Fruit fly (Drosophila melanogaster): ENCODE measurements around the gene CG7655.

Gene CG7655

DNA sequence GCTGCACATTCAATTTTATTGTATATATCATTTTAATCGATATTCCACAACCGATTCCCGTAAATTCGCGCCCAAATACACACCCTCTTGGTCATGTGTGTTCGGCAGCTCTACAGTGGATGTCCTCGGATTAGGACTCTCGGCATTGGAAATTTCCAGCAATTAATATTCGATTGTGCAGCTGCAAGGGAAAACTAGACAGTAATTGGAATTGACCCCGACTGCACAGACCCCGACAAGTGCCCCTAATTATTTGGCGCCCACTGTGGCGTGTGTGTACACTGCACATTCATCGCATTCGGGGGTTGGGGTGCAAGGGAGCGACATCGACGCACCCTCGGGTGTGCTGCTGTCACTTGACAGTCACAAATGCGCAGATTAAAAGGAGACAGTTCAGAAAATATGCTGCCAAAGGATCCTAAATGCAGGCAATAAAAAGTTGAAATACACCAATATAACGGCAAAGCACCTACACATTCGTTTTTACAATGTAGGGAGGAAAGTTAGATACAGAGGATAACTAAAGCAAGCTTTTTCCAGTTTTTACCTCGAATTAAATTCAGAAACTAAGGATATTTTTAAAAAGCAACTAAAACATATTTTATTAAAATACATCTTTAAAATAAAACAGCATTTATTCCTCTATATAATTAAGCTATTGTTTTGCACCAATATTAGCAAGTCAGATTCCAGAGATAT, 26.5 kb downstream of the CG7655 start (continued):
- TF ChIP-seq pan (optimal IDR thresholded peaks at IDR 0.05) (no peak), pan (GFP tag; optimal IDR thresholded peaks at IDR 0.05 in 1 of 2, IDR thresholded peaks at IDR 0.05 in 1 of 2) (peak in 1 of 2 experiments; percentile 33), CG1024 (GFP tag; IDR thresholded peaks at IDR 0.05) (no peak), sna (GFP tag; IDR thresholded peaks at IDR 0.05; ENCODE audit: partially characterized antibody) (no peak), H15 (GFP tag; IDR thresholded peaks at IDR 0.05) (0 out of 3 replicates have a peak, but pooled peaks have one; percentile 41), Asciz (GFP tag; optimal IDR thresholded peaks at IDR 0.05) (no peak), CG3281 (GFP tag; optimal IDR thresholded peaks at IDR 0.05) (no peak), Awh (GFP tag; IDR thresholded peaks at IDR 0.05) (peak; percentile 45; the same call in 1 of the 2 replicates), CG17328 (GFP tag; IDR thresholded peaks at IDR 0.05) (0 out of 2 replicates have a peak, but pooled peaks have one; percentile 13), CG15073 (GFP tag; optimal IDR thresholded peaks at IDR 0.05) (peak; percentile 24), cg (GFP tag; optimal IDR thresholded peaks at IDR 0.05) (no peak), tup (GFP tag; optimal IDR thresholded peaks at IDR 0.05) (no peak), C15 (GFP tag; IDR thresholded peaks at IDR 0.05) (no peak), pros (GFP tag; optimal IDR thresholded peaks at IDR 0.05) (peak; percentile 56), CG18599 (GFP tag; optimal IDR thresholded peaks at IDR 0.05) (peak; percentile 13), CG6813 (GFP tag; optimal IDR thresholded peaks at IDR 0.05) (no peak), CG2199 (GFP tag; IDR thresholded peaks at IDR 0.05) (0 out of 3 replicates have a peak, but pooled peaks have one; percentile 54), seq (GFP tag; IDR thresholded peaks at IDR 0.05) (0 out of 2 replicates have a peak, but pooled peaks have one; percentile 15), CG1603 (tag; optimal IDR thresholded peaks at IDR 0.05) (peak; percentile 35), chm (GFP tag; IDR thresholded peaks at IDR 0.05) (0 out of 2 replicates have a peak, but pooled peaks have one; percentile 20), CG10979 (tag; optimal IDR thresholded peaks at IDR 0.05) (peak; percentile 6), Xrp1 (GFP tag; IDR thresholded peaks at IDR 0.05) (0 out of 2 replicates have a peak, but pooled peaks have one; percentile 21), chif (GFP tag; optimal IDR thresholded peaks at IDR 0.05) (peak in 1 of 2 experiments; percentile 12), tll (GFP tag; optimal IDR thresholded peaks at IDR 0.05) (no peak), hkb (optimal IDR thresholded peaks at IDR 0.05) (no peak), hkb (GFP tag; IDR thresholded peaks at IDR 0.05) (no peak), stwl (tag; optimal IDR thresholded peaks at IDR 0.05) (no peak), inv (GFP tag; IDR thresholded peaks at IDR 0.05; ENCODE audit: partially characterized antibody) (no peak), Gug (GFP tag; IDR thresholded peaks at IDR 0.05) (peak; percentile 23; the same call in 2 of the 4 replicates), vvl (GFP tag; IDR thresholded peaks at IDR 0.05) (peak; percentile 28; the same call in 1 of the 2 replicates), slbo (GFP tag; IDR thresholded peaks at IDR 0.05) (0 out of 2 replicates have a peak, but pooled peaks have one; percentile 20), Med (GFP tag) (peak; percentile 62), CG4707 (GFP tag; optimal IDR thresholded peaks at IDR 0.05) (peak; percentile 18), CG11696 (GFP tag; IDR thresholded peaks at IDR 0.05) (peak; percentile 85), prd (optimal IDR thresholded peaks at IDR 0.05) (no peak), prd (GFP tag; IDR thresholded peaks at IDR 0.05) (peak; percentile 37; the same call in 2 of the 3 replicates), Blimp-1 (GFP tag; optimal IDR thresholded peaks at IDR 0.05) (no peak), ci (GFP tag; IDR thresholded peaks at IDR 0.05) (peak; percentile 60; the same call in 2 of the 3 replicates), onecut (GFP tag; IDR thresholded peaks at IDR 0.05) (0 out of 2 replicates have a peak, but pooled peaks have one; percentile 1), Optix (GFP tag; IDR thresholded peaks at IDR 0.05) (peak; percentile 39; the same call in 1 of the 3 replicates), CG18764 (GFP tag; optimal IDR thresholded peaks at IDR 0.05) (no peak), CG2129 (GFP tag; IDR thresholded peaks at IDR 0.05; ENCODE audit: partially characterized antibody) (no peak), lmd (GFP tag; IDR thresholded peaks at IDR 0.05) (0 out of 2 replicates have a peak, but pooled peaks have one; percentile 19), CG32767 (GFP tag; IDR thresholded peaks at IDR 0.05) (0 out of 2 replicates have a peak, but pooled peaks have one; percentile 40)
